Worm (Caenorhabditis elegans) whole organism, L4 larva: ENCODE data around the gene srz-24.

Experiments
- ama-1 ChIP-seq: fragments of 150-350 bp; optimal IDR thresholded peaks from 2 replicates; lab custom pipeline; 2014; ENCODE audit warnings: inconsistent platforms, mixed read lengths
- arid-1 ChIP-seq: fragments of 200-800 bp; sonication (Bioruptor generic); conservative IDR thresholded peaks from 2 replicates; pipeline ENCODE4 v1.3.6; 2022; ENCODE audit warnings: missing genetic modification reagents, missing genetic modification characterization, missing compliant biosample characterization
- daf-12 ChIP-seq: fragments of 150-350 bp; optimal IDR thresholded peaks from 2 replicates; lab custom pipeline; 2014; ENCODE audit warnings: missing biosample characterization, missing genetic modification reagents, missing genetic modification characterization
- lin-1 ChIP-seq: fragments of 200-800 bp; sonication (Bioruptor generic); IDR thresholded peaks from 2 replicates; pipeline ENCODE4 v1.3.6; 2022; ENCODE audit warnings: missing genetic modification reagents, missing genetic modification characterization, missing compliant biosample characterization
- lin-13 ChIP-seq: fragments of 150-350 bp; optimal IDR thresholded peaks from 2 replicates; lab custom pipeline; 2014; ENCODE audit warnings: missing biosample characterization, missing genetic modification reagents, missing genetic modification characterization
- lin-29 ChIP-seq: fragments of 200-800 bp; sonication (Bioruptor generic); IDR thresholded peaks from 2 replicates; pipeline ENCODE4 v1.3.6; 2022; ENCODE audit warnings: missing genetic modification reagents, missing genetic modification characterization, missing compliant biosample characterization
- lsy-2 ChIP-seq, 2 experiments: fragments of 150-350 bp in 1 of 2; sonication (generic microtip) in 1 of 2; optimal IDR thresholded peaks; 2 replicates each; lab custom pipeline; 2014 to 2017; ENCODE audit warnings: missing biosample characterization in 2 of 2, missing genetic modification characterization in 2 of 2
- mes-2 ChIP-seq: sonication (generic microtip); optimal IDR thresholded peaks from 2 replicates; lab custom pipeline; 2016; ENCODE audit warnings: missing genotype, mild to moderate bottlenecking, missing genetic modification characterization, missing compliant biosample characterization; ENCODE audit not compliant: poor library complexity, severe bottlenecking
- nhr-237 ChIP-seq: sonication (generic microtip); optimal IDR thresholded peaks from 2 replicates; lab custom pipeline; 2017; ENCODE audit warnings: missing biosample characterization, missing genetic modification characterization
- nhr-28 ChIP-seq: fragments of 150-350 bp; optimal IDR thresholded peaks from 2 replicates; lab custom pipeline; 2014; ENCODE audit warnings: missing biosample characterization, missing genetic modification characterization
- unc-39 ChIP-seq: sonication (generic microtip); optimal IDR thresholded peaks from 2 replicates; lab custom pipeline; 2017; ENCODE audit warnings: missing biosample characterization, missing genetic modification characterization
- zag-1 ChIP-seq: fragments of 150-350 bp; optimal IDR thresholded peaks from 2 replicates; lab custom pipeline; 2014; ENCODE audit warnings: missing biosample characterization, missing genetic modification characterization
- ztf-11 ChIP-seq: fragments of 150-350 bp; optimal IDR thresholded peaks from 2 replicates; lab custom pipeline; 2014; ENCODE audit warnings: missing biosample characterization, missing genetic modification characterization

ce11 chrIV:5028978-5029377 is 48.1 kb upstream of the srz-24 start, which contains the start of the genes best-6 and C09B9.2:
- no peak for TF ChIP-seq lin-13 (GFP tag; lab: Kevin White, UChicago)
- no peak for TF ChIP-seq lin-1 (GFP tag; lab: Robert Waterston, UW)
- TF ChIP-seq zag-1 (tag; lab: Kevin White, UChicago) = no peak
- TF ChIP-seq ztf-11 (tag; lab: Kevin White, UChicago) = no peak
- no peak for TF ChIP-seq ama-1 (lab: Kevin White, UChicago)
- TF ChIP-seq lsy-2 (tag; optimal IDR thresholded peaks at IDR 0.05; lab: Kevin White, UChicago) = no peak
- no peak for TF ChIP-seq daf-12 (tag; lab: Kevin White, UChicago)
- TF ChIP-seq nhr-237 (tag; lab: Kevin White, UChicago) = no peak
- no peak for TF ChIP-seq mes-2 (tag; lab: Kevin White, UChicago)
- no peak for TF ChIP-seq arid-1 (GFP tag; lab: Robert Waterston, UW)
- no peak for TF ChIP-seq nhr-28 (tag; lab: Kevin White, UChicago)
- TF ChIP-seq lin-29 (GFP tag; lab: Robert Waterston, UW) = no peak
- TF ChIP-seq unc-39 (tag; lab: Kevin White, UChicago) = no peak
